Worm (Caenorhabditis elegans): ENCODE results near the gene C09G5.14.

Gene C09G5.14

ce11 chrII:10755455-10755854 is 32.5 kb upstream of the C09G5.14 start:
- TF ChIP-seq mxl-3 (GFP tag; optimal IDR thresholded peaks at IDR 0.05) = no peak
- TF ChIP-seq zfp-2 (tag; optimal IDR thresholded peaks at IDR 0.05) = no peak

ce11 chrII:10753694-10754093 is 30.7 kb upstream of the C09G5.14 start:
- TF ChIP-seq fkh-10 (GFP tag; optimal IDR thresholded peaks at IDR 0.05) (peak; percentile 77), nhr-102 (tag; optimal IDR thresholded peaks at IDR 0.05) (no peak)

DNA sequence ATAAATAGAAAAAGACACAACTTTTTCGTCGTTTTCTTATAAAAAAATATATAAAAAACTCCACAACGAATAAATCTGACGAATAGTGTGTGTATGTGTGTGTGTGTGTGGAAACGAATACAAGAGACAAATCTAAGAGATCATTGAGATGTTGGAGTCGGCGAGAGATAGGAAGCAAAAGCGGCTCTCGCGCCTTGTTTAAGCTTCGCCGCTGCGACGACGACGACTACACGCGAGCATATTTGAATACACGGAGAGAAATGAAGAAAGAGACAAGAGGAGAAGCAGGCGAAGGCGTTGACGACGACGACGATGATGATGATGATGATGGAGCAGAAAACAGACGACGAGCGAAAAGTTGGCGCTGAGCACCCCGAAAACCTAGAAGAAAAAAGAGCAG is 21.8 kb upstream of the C09G5.14 start:
- TF ChIP-seq aha-1 (tag) = peak; percentile 91
- no peak for TF ChIP-seq lin-13 (GFP tag; optimal IDR thresholded peaks at IDR 0.05)
- TF ChIP-seq F44E2.7 (GFP tag; IDR thresholded peaks at IDR 0.05) = no peak
- peak in 1 of 2 experiments; percentile 25 for TF ChIP-seq mdl-1 (tag; optimal IDR thresholded peaks at IDR 0.05)
- peak; percentile 33 for TF ChIP-seq rbr-2 (tag; optimal IDR thresholded peaks at IDR 0.05)
- TF ChIP-seq set-16 (GFP tag; IDR thresholded peaks at IDR 0.05) = peak; percentile 24; the same call in 1 of the 2 replicates
- no peak for TF ChIP-seq nhr-42 (GFP tag; IDR thresholded peaks at IDR 0.05)
- peak; percentile 31 for TF ChIP-seq mep-1 (tag; optimal IDR thresholded peaks at IDR 0.05)
- TF ChIP-seq fkh-10 (GFP tag; optimal IDR thresholded peaks at IDR 0.05) = peak; percentile 56
- TF ChIP-seq hmg-1.1 (GFP tag; IDR thresholded peaks at IDR 0.05) = peak; percentile 68; the same call in 1 of the 2 replicates
- peak in 1 of 2 experiments; percentile 3 for TF ChIP-seq hif-1 (tag; optimal IDR thresholded peaks at IDR 0.05)
- no peak for TF ChIP-seq Y75B8A.6 (GFP tag; IDR thresholded peaks at IDR 0.05)
- TF ChIP-seq F37D6.2 (tag; optimal IDR thresholded peaks at IDR 0.05) = peak; percentile 3
- TF ChIP-seq lsy-2 (tag; optimal IDR thresholded peaks at IDR 0.05) = peak; percentile 25 to 29
- no peak for TF ChIP-seq mdt-29 (GFP tag; IDR thresholded peaks at IDR 0.05)

DNA sequence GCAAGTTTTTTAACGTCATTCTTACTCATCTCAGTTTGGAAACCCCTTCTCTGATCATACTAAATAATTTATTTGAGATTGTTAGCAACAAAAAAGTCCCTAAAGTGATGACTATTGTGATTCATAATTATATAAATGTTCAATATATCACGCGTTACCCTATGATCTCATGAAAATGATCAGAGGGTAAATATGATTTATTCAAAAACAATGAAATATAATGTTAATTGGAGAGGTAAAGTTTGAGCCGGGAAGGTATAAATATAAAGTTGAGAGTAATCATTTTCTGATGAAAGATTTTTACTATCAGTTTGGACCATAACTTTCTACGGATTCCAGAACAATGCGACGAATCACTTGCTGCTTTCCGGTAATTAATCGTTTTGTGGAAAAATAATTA is 14.1 kb upstream of the C09G5.14 start, which contains the start of gene C52A11.3:
C52A11.3 (plus strand) TSS at position 301 of the 400 bp plus-strand sequence.
- TF ChIP-seq lsy-2 (tag; optimal IDR thresholded peaks at IDR 0.05) (no peak), mxl-2 (GFP tag; conservative IDR thresholded peaks at IDR 0.05) (no peak), sdz-12 (GFP tag; optimal IDR thresholded peaks at IDR 0.05) (no peak), daf-8 (GFP tag; IDR thresholded peaks at IDR 0.05) (no peak), dmd-8 (GFP tag; IDR thresholded peaks at IDR 0.05) (no peak), dve-1 (tag; optimal IDR thresholded peaks at IDR 0.05; ENCODE audit: insufficient read depth) (no peak), spr-3 (GFP tag; optimal IDR thresholded peaks at IDR 0.05) (no peak), nhr-11 (tag; optimal IDR thresholded peaks at IDR 0.05) (no peak), mes-2 (tag; optimal IDR thresholded peaks at IDR 0.05; ENCODE audit: poor library complexity, severe bottlenecking) (no peak), vab-7 (GFP tag; IDR thresholded peaks at IDR 0.05) (no peak), Y105C5A.15 (GFP tag; IDR thresholded peaks at IDR 0.05) (no peak), nhr-76 (tag; optimal IDR thresholded peaks at IDR 0.05) (no peak), attf-4 (tag; optimal IDR thresholded peaks at IDR 0.05) (no peak), mdl-1 (tag; optimal IDR thresholded peaks at IDR 0.05) (no peak), ctbp-1 (GFP tag; IDR thresholded peaks at IDR 0.05) (no peak), madf-9 (GFP tag; conservative IDR thresholded peaks at IDR 0.05) (no peak), unc-62 (GFP tag; optimal IDR thresholded peaks at IDR 0.05 in 1 of 2) (no peak), unc-62 (tag; optimal IDR thresholded peaks at IDR 0.05) (no peak), ztf-11 (tag; optimal IDR thresholded peaks at IDR 0.05) (no peak), snpc-4 (tag; optimal IDR thresholded peaks at IDR 0.05) (no peak)

DNA sequence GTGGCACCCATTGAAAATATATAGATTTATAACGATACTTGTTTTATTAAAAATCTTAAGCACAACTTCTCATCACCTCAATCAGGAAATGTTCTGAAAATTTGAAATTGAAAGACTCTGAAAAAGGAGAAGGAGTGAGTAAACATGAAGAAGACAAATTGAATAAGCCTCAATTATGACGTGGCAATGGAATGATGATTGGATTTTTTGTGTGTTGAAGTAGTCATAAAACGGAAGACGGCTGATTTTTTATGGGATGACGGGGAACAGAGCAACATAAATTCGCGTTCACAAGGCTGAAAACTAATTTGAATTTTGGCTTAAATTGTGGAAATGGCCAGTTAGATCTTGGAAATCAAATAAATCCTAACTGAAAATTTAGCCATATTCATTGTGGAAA is 8.6 kb upstream of the C09G5.14 start, which contains the start of gene glb-12:
glb-12 (minus strand) TSS at position 101 of the 400 bp plus-strand sequence.
- TF ChIP-seq ZK546.5 (tag; optimal IDR thresholded peaks at IDR 0.05) = no peak
- TF ChIP-seq unc-62 (GFP tag; optimal IDR thresholded peaks at IDR 0.05 in 1 of 2) = peak in 1 of 2 experiments; percentile 48
- no peak for TF ChIP-seq unc-62 (tag; optimal IDR thresholded peaks at IDR 0.05)
- TF ChIP-seq pqm-1 (tag; optimal IDR thresholded peaks at IDR 0.05) = no peak
